Fruit fly (Drosophila melanogaster) whole organism, embryonic: Measurements from ENCODE around the gene CG17028.

Experiments
- Aef1 ChIP-seq: fragments of 200-800 bp; sonication (Bioruptor generic); IDR thresholded peaks from 3 replicates; pipeline ENCODE4 v1.3.6; 2022; ENCODE audit warnings: missing biosample characterization, missing genetic modification characterization
- CG10654 ChIP-seq: fragments of 200-800 bp; sonication (Bioruptor generic); optimal IDR thresholded peaks from 2 replicates; lab custom pipeline; 2016; ENCODE audit warnings: missing biosample characterization, missing genetic modification characterization
- CG12071 ChIP-seq: fragments of 200-800 bp; sonication (Bioruptor generic); optimal IDR thresholded peaks from 3 replicates; lab custom pipeline; 2018; ENCODE audit warnings: missing biosample characterization, mild to moderate bottlenecking, missing genetic modification characterization
- CG12391 ChIP-seq: fragments of 200-800 bp; sonication (Bioruptor generic); optimal IDR thresholded peaks from 3 replicates; lab custom pipeline; 2018; ENCODE audit warnings: missing biosample characterization, mild to moderate bottlenecking, missing genetic modification characterization, moderate library complexity
- CG13424 ChIP-seq: fragments of 200-800 bp; sonication (Bioruptor generic); optimal IDR thresholded peaks from 2 replicates; lab custom pipeline; 2019; ENCODE audit warnings: missing biosample characterization, mild to moderate bottlenecking, missing genetic modification characterization, moderate library complexity
- CG13775 ChIP-seq: fragments of 200-800 bp; sonication (Bioruptor generic); optimal IDR thresholded peaks from 3 replicates; lab custom pipeline; 2017; ENCODE audit warnings: missing biosample characterization, mild to moderate bottlenecking, missing genetic modification characterization
- CG14710 ChIP-seq: fragments of 200-800 bp; sonication (Bioruptor generic); optimal IDR thresholded peaks from 3 replicates; lab custom pipeline; 2019; ENCODE audit warnings: missing biosample characterization, mild to moderate bottlenecking, missing genetic modification characterization, moderate library complexity
- CG15269 ChIP-seq: fragments of 200-800 bp; sonication (Bioruptor generic); optimal IDR thresholded peaks from 2 replicates; lab custom pipeline; 2018; ENCODE audit warnings: missing biosample characterization, mild to moderate bottlenecking, missing genetic modification characterization, moderate library complexity
- CG15696 ChIP-seq: fragments of 200-800 bp; sonication (Bioruptor generic); optimal IDR thresholded peaks from 2 replicates; lab custom pipeline; 2019; ENCODE audit warnings: missing biosample characterization, mild to moderate bottlenecking, missing genetic modification characterization, moderate library complexity
- CG17829 ChIP-seq: fragments of 200-800 bp; optimal IDR thresholded peaks from 2 replicates; lab custom pipeline; 2019; ENCODE audit warnings: missing biosample characterization, mild to moderate bottlenecking, missing genetic modification characterization, moderate library complexity
- CG18476 ChIP-seq: fragments of 200-800 bp; sonication (Bioruptor generic); optimal IDR thresholded peaks from 2 replicates; lab custom pipeline; 2016; ENCODE audit warnings: missing biosample characterization, mild to moderate bottlenecking, missing genetic modification characterization
- CG2199 ChIP-seq: fragments of 200-800 bp; sonication (Bioruptor generic); IDR thresholded peaks from 3 replicates; pipeline ENCODE4 v1.3.6; 2022; ENCODE audit warnings: missing biosample characterization, missing genetic modification characterization
- CG33557 ChIP-seq: fragments of 200-800 bp; sonication (Bioruptor generic); optimal IDR thresholded peaks from 2 replicates; lab custom pipeline; 2019; ENCODE audit warnings: missing biosample characterization, mild to moderate bottlenecking, missing genetic modification characterization, moderate library complexity
- CG43689 ChIP-seq: fragments of 200-800 bp; sonication (Bioruptor generic); IDR thresholded peaks from 2 replicates; pipeline ENCODE4 v1.3.6; 2022; ENCODE audit warnings: missing biosample characterization, missing genetic modification characterization
- CG6791 ChIP-seq: fragments of 200-800 bp; sonication (Bioruptor generic); IDR thresholded peaks from 3 replicates; pipeline ENCODE4 v1.3.6; 2022; ENCODE audit warnings: missing biosample characterization, missing genetic modification characterization; ENCODE audit not compliant: partially characterized antibody
- CG7271 ChIP-seq: fragments of 200-800 bp; sonication (Bioruptor generic); optimal IDR thresholded peaks from 2 replicates; lab custom pipeline; 2018; ENCODE audit warnings: missing biosample characterization, mild to moderate bottlenecking, missing genetic modification characterization, moderate library complexity
- CG7928 ChIP-seq: fragments of 200-800 bp; sonication (Bioruptor generic); optimal IDR thresholded peaks from 2 replicates; lab custom pipeline; 2017; ENCODE audit warnings: missing biosample characterization, mild to moderate bottlenecking, missing genetic modification characterization
- CG8359 ChIP-seq: fragments of 200-800 bp; sonication (Bioruptor generic); optimal IDR thresholded peaks from 2 replicates; lab custom pipeline; 2017; ENCODE audit warnings: missing biosample characterization, mild to moderate bottlenecking, missing genetic modification characterization, borderline replicate concordance
- CG8388 ChIP-seq: fragments of 200-800 bp; sonication (Bioruptor generic); optimal IDR thresholded peaks from 2 replicates; lab custom pipeline; 2019; ENCODE audit warnings: missing biosample characterization, mild to moderate bottlenecking, missing genetic modification characterization, moderate library complexity
- Camta ChIP-seq: fragments of 200-800 bp; sonication (Bioruptor generic); optimal IDR thresholded peaks from 2 replicates; lab custom pipeline; 2016; ENCODE audit warnings: missing biosample characterization, missing genetic modification characterization
- Ets65A ChIP-seq: fragments of 200-800 bp; sonication (Bioruptor generic); peaks from one replicate; lab custom pipeline; 2016; ENCODE audit warnings: missing biosample characterization, missing genetic modification characterization
- Gsc ChIP-seq: fragments of 200-800 bp; sonication (Bioruptor generic); IDR thresholded peaks from 2 replicates; pipeline ENCODE4 v1.3.6; 2022; ENCODE audit warnings: missing biosample characterization, missing genetic modification characterization
- Gug ChIP-seq: fragments of 200-800 bp; sonication (Bioruptor generic); IDR thresholded peaks from 4 replicates; pipeline ENCODE4 v1.3.6; 2022; ENCODE audit warnings: missing biosample characterization, missing genetic modification characterization
- Hmx ChIP-seq: fragments of 200-800 bp; sonication (Bioruptor generic); optimal IDR thresholded peaks from 2 replicates; lab custom pipeline; 2016; ENCODE audit warnings: missing biosample characterization, missing genetic modification characterization
- Mes4 ChIP-seq: fragments of 200-800 bp; sonication (Bioruptor generic); optimal IDR thresholded peaks from 2 replicates; lab custom pipeline; 2016; ENCODE audit warnings: missing biosample characterization, missing genetic modification characterization
- Neu2 ChIP-seq: fragments of 200-800 bp; sonication (Bioruptor generic); optimal IDR thresholded peaks from 3 replicates; lab custom pipeline; 2016; ENCODE audit warnings: missing biosample characterization, missing genetic modification characterization, borderline replicate concordance
- ato ChIP-seq: fragments of 200-800 bp; sonication (Bioruptor generic); IDR thresholded peaks from 2 replicates; pipeline ENCODE4 v1.3.6; 2022; ENCODE audit warnings: missing biosample characterization, missing genetic modification characterization; ENCODE audit not compliant: partially characterized antibody
- bcd ChIP-seq: fragments of 200-800 bp; sonication (Bioruptor generic); optimal IDR thresholded peaks from 2 replicates; lab custom pipeline; 2017; ENCODE audit warnings: missing biosample characterization, mild to moderate bottlenecking, missing genetic modification characterization
- dati ChIP-seq: fragments of 200-800 bp; sonication (Bioruptor generic); IDR thresholded peaks from 2 replicates; pipeline ENCODE4 v1.3.6; 2022; ENCODE audit warnings: missing biosample characterization, missing genetic modification characterization
- eyg ChIP-seq: fragments of 200-800 bp; sonication (Bioruptor generic); optimal IDR thresholded peaks from 3 replicates; lab custom pipeline; 2016; ENCODE audit warnings: missing biosample characterization, missing genetic modification characterization
- ftz-f1 ChIP-seq: fragments of 200-800 bp; sonication (Bioruptor generic); optimal IDR thresholded peaks from 2 replicates; lab custom pipeline; 2016; ENCODE audit warnings: missing biosample characterization, missing genetic modification characterization
- gcm2 ChIP-seq: fragments of 200-800 bp; sonication (Bioruptor generic); optimal IDR thresholded peaks from 2 replicates; lab custom pipeline; 2016; ENCODE audit warnings: missing biosample characterization, missing genetic modification characterization
- grau ChIP-seq: fragments of 200-800 bp; optimal IDR thresholded peaks from 3 replicates; lab custom pipeline; 2019; ENCODE audit warnings: missing biosample characterization, mild to moderate bottlenecking, missing genetic modification characterization, moderate library complexity
- gt ChIP-seq: fragments of 200-800 bp; sonication (Bioruptor generic); IDR thresholded peaks from 2 replicates; pipeline ENCODE4 v1.3.6; 2022; ENCODE audit warnings: missing biosample characterization, missing genetic modification characterization
- hkb ChIP-seq, 2 experiments: fragments of 200-800 bp in 1 of 2; fragments of >200 bp in 1 of 2; sonication (Bioruptor generic) in 1 of 2; IDR thresholded peaks in 1 of 2; optimal IDR thresholded peaks in 1 of 2; 2 replicates each; pipeline versions ENCODE4 v1.3.6 to Lab custom; 2017 to 2022; ENCODE audit warnings: missing biosample characterization in 1 of 2, missing genetic modification characterization in 1 of 2
- hth ChIP-seq: fragments of >200 bp; optimal IDR thresholded peaks from 2 replicates; lab custom pipeline; 2017; ENCODE audit warnings: inconsistent platforms
- lilli ChIP-seq: fragments of 200-800 bp; sonication (Bioruptor generic); optimal IDR thresholded peaks from 3 replicates; lab custom pipeline; 2016; ENCODE audit warnings: missing biosample characterization, missing genetic modification characterization
- lmd ChIP-seq: fragments of 200-800 bp; sonication (Bioruptor generic); IDR thresholded peaks from 2 replicates; pipeline ENCODE4 v1.3.6; 2022; ENCODE audit warnings: missing biosample characterization, missing genetic modification characterization
- maf-S ChIP-seq: fragments of 200-800 bp; sonication (Bioruptor generic); optimal IDR thresholded peaks from 2 replicates; lab custom pipeline; 2016; ENCODE audit warnings: missing biosample characterization, missing genetic modification characterization
- nerfin-1 ChIP-seq: fragments of 200-800 bp; sonication (Bioruptor generic); optimal IDR thresholded peaks from 3 replicates; lab custom pipeline; 2019; ENCODE audit warnings: missing biosample characterization, mild to moderate bottlenecking, missing genetic modification characterization, moderate library complexity
- nerfin-2 ChIP-seq: fragments of 200-800 bp; sonication (Bioruptor generic); IDR thresholded peaks from 2 replicates; pipeline ENCODE4 v1.3.6; 2022; ENCODE audit warnings: missing biosample characterization, missing genetic modification characterization; ENCODE audit not compliant: partially characterized antibody
- org-1 ChIP-seq: fragments of 200-800 bp; sonication (Bioruptor generic); optimal IDR thresholded peaks from 2 replicates; lab custom pipeline; 2017; ENCODE audit warnings: missing biosample characterization, missing genetic modification characterization
- pzg ChIP-seq: fragments of 200-800 bp; sonication (Bioruptor generic); optimal IDR thresholded peaks from 3 replicates; lab custom pipeline; 2018; ENCODE audit warnings: missing biosample characterization, mild to moderate bottlenecking, missing genetic modification characterization, moderate library complexity
- sima ChIP-seq: fragments of 200-800 bp; sonication (Bioruptor generic); optimal IDR thresholded peaks from 2 replicates; lab custom pipeline; 2016; ENCODE audit warnings: missing biosample characterization, missing genetic modification characterization
- tin ChIP-seq: fragments of 200-800 bp; sonication (Bioruptor generic); optimal IDR thresholded peaks from 3 replicates; lab custom pipeline; 2016; ENCODE audit warnings: missing biosample characterization, missing genetic modification characterization
- tio ChIP-seq: fragments of 200-800 bp; sonication (Bioruptor generic); optimal IDR thresholded peaks from 2 replicates; lab custom pipeline; 2017; ENCODE audit warnings: missing biosample characterization, missing genetic modification characterization, inconsistent platforms
- trh ChIP-seq: fragments of 200-800 bp; sonication (Bioruptor generic); optimal IDR thresholded peaks from 2 replicates; lab custom pipeline; 2016; ENCODE audit warnings: missing biosample characterization, missing genetic modification characterization
- unpg ChIP-seq: fragments of 200-800 bp; sonication (Bioruptor generic); optimal IDR thresholded peaks from 3 replicates; lab custom pipeline; 2018; ENCODE audit warnings: missing biosample characterization, mild to moderate bottlenecking, missing genetic modification characterization, moderate library complexity
- zen ChIP-seq: fragments of 200-800 bp; sonication (Bioruptor generic); optimal IDR thresholded peaks from 3 replicates; lab custom pipeline; 2018; ENCODE audit warnings: missing biosample characterization, mild to moderate bottlenecking, missing genetic modification characterization, moderate library complexity

Gene CG17028

DNA sequence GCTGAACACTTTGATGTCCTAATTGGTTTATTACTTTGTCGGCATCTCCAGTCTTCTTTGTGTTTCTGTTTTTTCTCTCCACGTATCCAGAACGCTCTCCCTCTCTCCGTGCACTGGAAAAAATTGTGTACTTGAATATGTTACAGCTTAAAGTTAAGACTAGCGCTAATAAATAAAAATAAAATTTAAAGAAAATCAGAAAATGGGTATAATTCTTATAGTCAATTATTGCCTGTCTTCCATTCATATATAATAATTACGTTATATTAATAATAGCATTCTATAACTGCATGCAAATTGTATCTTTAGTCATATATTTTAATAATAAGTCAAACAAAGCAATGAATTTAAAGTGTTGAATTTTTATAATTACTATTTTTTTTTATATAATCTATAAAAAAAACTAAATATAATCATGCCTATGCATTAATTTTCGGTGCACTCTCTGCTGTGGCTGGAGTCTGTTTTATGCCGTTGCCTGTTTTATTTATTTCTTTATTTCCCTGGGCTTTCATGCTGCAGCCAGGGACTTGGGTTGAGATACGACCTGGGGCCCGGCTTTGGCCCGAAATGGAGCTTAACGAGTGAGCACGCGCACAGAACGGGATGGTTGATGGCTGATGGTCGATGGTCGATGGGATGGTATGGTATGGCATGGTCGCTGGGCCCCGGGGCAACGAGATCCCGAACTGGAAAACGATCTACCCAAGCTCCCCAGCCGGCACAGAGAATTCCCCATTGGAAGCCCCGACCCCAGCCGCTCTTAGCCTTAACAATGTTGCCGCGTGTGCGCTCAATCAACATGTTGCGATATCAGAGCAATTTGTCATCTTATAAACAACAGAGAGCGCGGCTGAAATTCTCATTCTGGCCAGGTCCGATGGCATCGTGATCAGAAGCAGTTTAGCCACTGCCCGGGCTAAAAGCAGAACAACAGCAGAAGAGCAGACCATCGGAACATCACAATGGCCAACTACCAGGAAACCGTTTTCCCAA lies 37.7 kb downstream of the CG17028 start (continued):
- no peak for TF ChIP-seq CG18476 (GFP tag; lab: Kevin White, UChicago)
- TF ChIP-seq Mes4 (GFP tag; lab: Kevin White, UChicago): no peak
- no peak for TF ChIP-seq lmd (GFP tag; lab: Robert Waterston, UW)
- TF ChIP-seq CG15269 (tag; lab: Kevin White, UChicago): no peak
- no peak for TF ChIP-seq dati (GFP tag; lab: Robert Waterston, UW)
- no peak for TF ChIP-seq CG8359
- TF ChIP-seq tio (GFP tag; lab: Kevin White, UChicago): no peak
- TF ChIP-seq pzg: no peak
- no peak for TF ChIP-seq hkb (optimal IDR thresholded peaks at IDR 0.05; lab: Kevin White, UChicago)
- no peak for TF ChIP-seq hkb (GFP tag; IDR thresholded peaks at IDR 0.05; lab: Robert Waterston, UW)
- no peak for TF ChIP-seq zen (tag; lab: Kevin White, UChicago)
- no peak for TF ChIP-seq sima (GFP tag; lab: Kevin White, UChicago)
- peak; percentile 13 for TF ChIP-seq grau (tag; lab: Kevin White, UChicago)
- no peak for TF ChIP-seq Aef1 (GFP tag; lab: Robert Waterston, UW)
- peak; percentile 51 for TF ChIP-seq CG15696
- no peak for TF ChIP-seq Neu2 (GFP tag; lab: Kevin White, UChicago)
- TF ChIP-seq Hmx (GFP tag; lab: Kevin White, UChicago): no peak
- TF ChIP-seq bcd (GFP tag; lab: Kevin White, UChicago): no peak
- no peak for TF ChIP-seq CG2199 (GFP tag; lab: Robert Waterston, UW)
- TF ChIP-seq gt (GFP tag; lab: Robert Waterston, UW): no peak
- TF ChIP-seq Gsc (GFP tag; lab: Robert Waterston, UW): no peak
- no peak for TF ChIP-seq nerfin-1
- no peak for TF ChIP-seq CG7271
- no peak for TF ChIP-seq CG6791 (GFP tag; lab: Robert Waterston, UW)
- no peak for TF ChIP-seq maf-S (GFP tag; lab: Kevin White, UChicago)
- TF ChIP-seq CG17829 (tag; lab: Kevin White, UChicago): peak; percentile 74
- no peak for TF ChIP-seq Gug
- TF ChIP-seq hth (lab: Kevin White, UChicago): no peak
- no peak for TF ChIP-seq CG13775
- no peak for TF ChIP-seq CG7928 (GFP tag; lab: Kevin White, UChicago)
- TF ChIP-seq nerfin-2 (GFP tag; lab: Robert Waterston, UW): no peak
- peak; percentile 42 for TF ChIP-seq CG12391
- TF ChIP-seq eyg: no peak
- TF ChIP-seq ftz-f1 (GFP tag; lab: Kevin White, UChicago): no peak
- no peak for TF ChIP-seq ato (GFP tag; lab: Robert Waterston, UW)
- TF ChIP-seq CG12071 (GFP tag; lab: Kevin White, UChicago): no peak
- peak; percentile 37 for TF ChIP-seq CG8388 (GFP tag; lab: Kevin White, UChicago)
- TF ChIP-seq Ets65A (GFP tag; lab: Kevin White, UChicago): no peak
- TF ChIP-seq tin: no peak
- no peak for TF ChIP-seq unpg (GFP tag; lab: Kevin White, UChicago)
- TF ChIP-seq CG10654 (GFP tag; lab: Kevin White, UChicago): no peak
- TF ChIP-seq Camta: no peak
- TF ChIP-seq gcm2 (GFP tag; lab: Kevin White, UChicago): no peak
- no peak for TF ChIP-seq lilli (GFP tag; lab: Kevin White, UChicago)
- TF ChIP-seq trh (GFP tag; lab: Kevin White, UChicago): no peak
- peak; percentile 47 for TF ChIP-seq CG33557 (GFP tag; lab: Kevin White, UChicago)
- no peak for TF ChIP-seq CG13424 (tag; lab: Kevin White, UChicago)
- peak; percentile 77 for TF ChIP-seq CG14710
- TF ChIP-seq CG43689 (GFP tag; lab: Robert Waterston, UW): no peak
- TF ChIP-seq org-1 (GFP tag; lab: Kevin White, UChicago): no peak
